Worm (Caenorhabditis elegans) whole organism, midembryonic: ENCODE data around the gene tbx-11.

ENCODE experiments used
- T22C8.4 ChIP-seq: fragments of 200-800 bp; sonication (Bioruptor generic); IDR thresholded peaks from 2 replicates; pipeline ENCODE4 v1.3.6; 2022; ENCODE audit warnings: missing genetic modification characterization, missing compliant biosample characterization
- cog-1 ChIP-seq: sonication (generic microtip); optimal IDR thresholded peaks from 2 replicates; lab custom pipeline; 2016; ENCODE audit warnings: missing genetic modification characterization, missing compliant biosample characterization
- flt-1 ChIP-seq: fragments of 200-800 bp; sonication (Bioruptor generic); IDR thresholded peaks from 2 replicates; pipeline ENCODE4 v1.3.6; 2022; ENCODE audit warnings: missing genetic modification characterization, missing compliant biosample characterization
- klf-2 ChIP-seq: fragments of 200-800 bp; sonication (Bioruptor generic); conservative IDR thresholded peaks from 2 replicates; pipeline ENCODE4 v1.3.6; 2022; ENCODE audit warnings: missing genetic modification reagents, missing genetic modification characterization, missing compliant biosample characterization
- med-1 ChIP-seq: sonication (generic microtip); optimal IDR thresholded peaks from 2 replicates; lab custom pipeline; 2017; ENCODE audit warnings: missing genetic modification characterization, mild to moderate bottlenecking, missing compliant biosample characterization, antibody characterized with exemption, missing genetic modification reagents; ENCODE audit not compliant: insufficient read depth
- ref-1 ChIP-seq: fragments of 200-800 bp; sonication (Bioruptor generic); conservative IDR thresholded peaks from 2 replicates; pipeline ENCODE4 v1.3.6; 2022; ENCODE audit warnings: missing genetic modification reagents, missing genetic modification characterization, missing compliant biosample characterization
- tab-1 ChIP-seq: fragments of 200-800 bp; sonication (Bioruptor generic); IDR thresholded peaks from 2 replicates; pipeline ENCODE4 v1.3.6; 2022; ENCODE audit warnings: missing genetic modification characterization, missing compliant biosample characterization
- ztf-23 ChIP-seq: fragments of 200-800 bp; sonication (Bioruptor generic); IDR thresholded peaks from 2 replicates; pipeline ENCODE4 v1.3.6; 2022; ENCODE audit warnings: missing genetic modification reagents, missing genetic modification characterization, missing compliant biosample characterization
- ztf-29 ChIP-seq: fragments of 200-800 bp; sonication (Bioruptor generic); IDR thresholded peaks from 2 replicates; pipeline ENCODE4 v1.3.6; 2022; ENCODE audit warnings: missing genetic modification reagents, missing genetic modification characterization, missing compliant biosample characterization

- TF ChIP-seq klf-2 (GFP tag; lab: Robert Waterston, UW) = no peak
- no peak for TF ChIP-seq flt-1 (GFP tag; lab: Robert Waterston, UW)
- no peak for TF ChIP-seq ztf-23
- TF ChIP-seq T22C8.4 = no peak
- TF ChIP-seq med-1 = no peak
- TF ChIP-seq ztf-29 = no peak
- TF ChIP-seq cog-1 (tag; lab: Kevin White, UChicago) = no peak
- TF ChIP-seq tab-1 (GFP tag; lab: Robert Waterston, UW) = no peak
- TF ChIP-seq ref-1 (GFP tag; lab: Robert Waterston, UW) = no peak
Observed at ce11 chrIII:6072937-6073336, 26.2 kb upstream of the tbx-11 start.
